Fruit fly (Drosophila melanogaster) whole organism, adult: ENCODE measurements around the gene tfc.

Experiments used
- CG11617 ChIP-seq: fragments of 200-800 bp; sonication (Bioruptor generic); optimal IDR thresholded peaks from 2 replicates; lab custom pipeline; 2017; ENCODE audit warnings: mild to moderate bottlenecking, missing biosample characterization, missing genetic modification reagents, missing genetic modification characterization
- CG12768 ChIP-seq: fragments of 200-800 bp; sonication (Bioruptor generic); optimal IDR thresholded peaks from 2 replicates; lab custom pipeline; 2017; ENCODE audit warnings: missing biosample characterization, missing genetic modification characterization, mild to moderate bottlenecking, moderate library complexity, missing genetic modification reagents
- CG14711 ChIP-seq: fragments of 200-800 bp; sonication (Bioruptor generic); optimal IDR thresholded peaks from 2 replicates; lab custom pipeline; 2018; ENCODE audit warnings: missing biosample characterization, mild to moderate bottlenecking, missing genetic modification characterization, moderate library complexity
- CG1620 ChIP-seq: fragments of 200-800 bp; sonication (Bioruptor generic); optimal IDR thresholded peaks from 2 replicates; lab custom pipeline; 2016; ENCODE audit warnings: missing biosample characterization, missing genetic modification characterization
- CG33017 ChIP-seq: fragments of 200-800 bp; sonication (Bioruptor generic); optimal IDR thresholded peaks from 2 replicates; lab custom pipeline; 2018; ENCODE audit warnings: missing biosample characterization, mild to moderate bottlenecking, missing genetic modification characterization, moderate library complexity
- CG5204 ChIP-seq: fragments of 200-800 bp; sonication (Bioruptor generic); optimal IDR thresholded peaks from 2 replicates; lab custom pipeline; 2016; ENCODE audit warnings: missing biosample characterization, missing genetic modification characterization
- CG7045 ChIP-seq: fragments of 200-800 bp; sonication (Bioruptor generic); optimal IDR thresholded peaks from 2 replicates; lab custom pipeline; 2017; ENCODE audit warnings: missing biosample characterization, mild to moderate bottlenecking, missing genetic modification characterization
- CG7101 ChIP-seq: fragments of 200-800 bp; sonication (Bioruptor generic); optimal IDR thresholded peaks from 2 replicates; lab custom pipeline; 2018; ENCODE audit warnings: missing biosample characterization, mild to moderate bottlenecking, missing genetic modification characterization, moderate library complexity
- Clk ChIP-seq: fragments of 200-800 bp; sonication (Bioruptor generic); optimal IDR thresholded peaks from 2 replicates; lab custom pipeline; 2017; ENCODE audit warnings: missing biosample characterization, missing genetic modification characterization
- Crg-1 ChIP-seq: fragments of 200-800 bp; sonication (Bioruptor generic); optimal IDR thresholded peaks from 2 replicates; lab custom pipeline; 2016; ENCODE audit warnings: missing biosample characterization, missing genetic modification characterization
- Hr96 ChIP-seq: fragments of 200-800 bp; sonication (Bioruptor generic); optimal IDR thresholded peaks from 2 replicates; lab custom pipeline; 2016; ENCODE audit warnings: missing biosample characterization, missing genetic modification characterization
- Mnt ChIP-seq: fragments of 200-800 bp; sonication (Bioruptor generic); optimal IDR thresholded peaks from 2 replicates; lab custom pipeline; 2016; ENCODE audit warnings: missing biosample characterization, mild to moderate bottlenecking, missing genetic modification characterization
- bab1 ChIP-seq: fragments of 200-800 bp; sonication (Bioruptor generic); optimal IDR thresholded peaks from 3 replicates; lab custom pipeline; 2019; ENCODE audit warnings: missing biosample characterization, mild to moderate bottlenecking, missing genetic modification characterization, moderate library complexity
- cic ChIP-seq: fragments of 200-800 bp; sonication (Bioruptor generic); optimal IDR thresholded peaks from 2 replicates; lab custom pipeline; 2017; ENCODE audit warnings: missing biosample characterization, mild to moderate bottlenecking, missing genetic modification characterization, moderate library complexity
- cnc ChIP-seq, 2 experiments: fragments of >200 bp; optimal IDR thresholded peaks; 2 replicates each; lab custom pipeline; 2017
- kay ChIP-seq: fragments of 200-800 bp; sonication (Bioruptor generic); peaks from one replicate; lab custom pipeline; 2016; ENCODE audit warnings: missing biosample characterization, missing genetic modification characterization, borderline replicate concordance
- ovo ChIP-seq: fragments of 200-800 bp; sonication (Bioruptor generic); optimal IDR thresholded peaks from 2 replicates; lab custom pipeline; 2016; ENCODE audit warnings: missing biosample characterization, missing genetic modification characterization
- pad ChIP-seq: fragments of 200-800 bp; sonication (Bioruptor generic); optimal IDR thresholded peaks from 3 replicates; lab custom pipeline; 2017; ENCODE audit warnings: missing biosample characterization, missing genetic modification characterization, mild to moderate bottlenecking, moderate library complexity, missing genetic modification reagents
- tj ChIP-seq: fragments of 200-800 bp; sonication (Bioruptor generic); optimal IDR thresholded peaks from 3 replicates; lab custom pipeline; 2017; ENCODE audit warnings: missing biosample characterization, mild to moderate bottlenecking, missing genetic modification characterization, moderate library complexity
- toe ChIP-seq: fragments of 200-800 bp; sonication (Bioruptor generic); optimal IDR thresholded peaks from 2 replicates; lab custom pipeline; 2016; ENCODE audit warnings: missing biosample characterization, missing genetic modification characterization

Gene tfc

dm6 chr3L:1256061-1256780 lies at the start of gene tfc:
tfc (plus strand) TSS chr3L:1256449.
- TF ChIP-seq tj (no peak), Hr96 (no peak), ovo (no peak), cnc (optimal IDR thresholded peaks at IDR 0.05; lab: Kevin White, UChicago) (no peak), Clk (GFP tag; lab: Kevin White, UChicago) (no peak), Crg-1 (GFP tag; lab: Kevin White, UChicago) (no peak), CG7045 (GFP tag; lab: Kevin White, UChicago) (no peak), pad (no peak), CG14711 (tag; lab: Kevin White, UChicago) (no peak), kay (GFP tag; lab: Kevin White, UChicago) (no peak), bab1 (GFP tag; lab: Kevin White, UChicago) (no peak), CG1620 (GFP tag; lab: Kevin White, UChicago) (no peak), CG33017 (tag; lab: Kevin White, UChicago) (no peak), CG12768 (GFP tag; lab: Kevin White, UChicago) (no peak), CG11617 (no peak), cic (no peak), CG5204 (no peak), toe (GFP tag; lab: Kevin White, UChicago) (no peak), CG7101 (no peak)

dm6 chr3L:1206682-1207421 lies 49.4 kb upstream of the tfc start, which contains the start of gene LysB:
LysB (plus strand) TSS chr3L:1207371.
- TF ChIP-seq tj: no peak

dm6 chr3L:1208206-1208605 lies 48.0 kb upstream of the tfc start:
- TF ChIP-seq CG14711 (tag; lab: Kevin White, UChicago) (no peak), CG11617 (no peak), CG7101 (no peak), CG5204 (no peak), CG12768 (GFP tag; lab: Kevin White, UChicago) (no peak), ovo (no peak), Mnt (GFP tag; lab: Kevin White, UChicago) (no peak), Clk (GFP tag; lab: Kevin White, UChicago) (no peak), Hr96 (no peak), cic (no peak), tj (no peak), pad (no peak), Crg-1 (GFP tag; lab: Kevin White, UChicago) (no peak), kay (GFP tag; lab: Kevin White, UChicago) (no peak), bab1 (GFP tag; lab: Kevin White, UChicago) (no peak)

dm6 chr3L:1211096-1211495 lies 45.2 kb upstream of the tfc start, which contains the start of gene LysD:
LysD (minus strand) TSS chr3L:1211196.
- TF ChIP-seq bab1 (GFP tag; lab: Kevin White, UChicago) (no peak), Mnt (GFP tag; lab: Kevin White, UChicago) (no peak), CG11617 (no peak), CG5204 (no peak), pad (no peak), CG12768 (GFP tag; lab: Kevin White, UChicago) (no peak), CG14711 (tag; lab: Kevin White, UChicago) (no peak), Clk (GFP tag; lab: Kevin White, UChicago) (no peak), Crg-1 (GFP tag; lab: Kevin White, UChicago) (no peak), toe (GFP tag; lab: Kevin White, UChicago) (no peak), CG33017 (tag; lab: Kevin White, UChicago) (no peak), tj (no peak), CG7101 (no peak), Hr96 (no peak)

- TF ChIP-seq Hr96: no peak
- no peak for TF ChIP-seq CG33017 (tag; lab: Kevin White, UChicago)
- no peak for TF ChIP-seq CG14711 (tag; lab: Kevin White, UChicago)
- no peak for TF ChIP-seq CG5204
- TF ChIP-seq kay (GFP tag; lab: Kevin White, UChicago): no peak
- TF ChIP-seq Mnt (GFP tag; lab: Kevin White, UChicago): no peak
- no peak for TF ChIP-seq CG7101
- TF ChIP-seq cnc (optimal IDR thresholded peaks at IDR 0.05; lab: Kevin White, UChicago): no peak
- no peak for TF ChIP-seq CG1620 (GFP tag; lab: Kevin White, UChicago)
- no peak for TF ChIP-seq pad
- TF ChIP-seq toe (GFP tag; lab: Kevin White, UChicago): no peak
- TF ChIP-seq ovo: no peak
- no peak for TF ChIP-seq cic
- no peak for TF ChIP-seq tj
- no peak for TF ChIP-seq CG12768 (GFP tag; lab: Kevin White, UChicago)
- no peak for TF ChIP-seq Clk (GFP tag; lab: Kevin White, UChicago)
- TF ChIP-seq bab1 (GFP tag; lab: Kevin White, UChicago): no peak
- TF ChIP-seq CG11617: no peak
- no peak for TF ChIP-seq Crg-1 (GFP tag; lab: Kevin White, UChicago)
Measured at dm6 chr3L:1212113-1212512, 44.1 kb upstream of the tfc start.

dm6 chr3L:1212571-1212970 lies 43.7 kb upstream of the tfc start, which contains the start of gene LysE:
LysE (plus strand) TSS chr3L:1212827.
- no peak for TF ChIP-seq kay (GFP tag; lab: Kevin White, UChicago)
- no peak for TF ChIP-seq bab1 (GFP tag; lab: Kevin White, UChicago)
- no peak for TF ChIP-seq CG33017 (tag; lab: Kevin White, UChicago)
- TF ChIP-seq cnc (optimal IDR thresholded peaks at IDR 0.05; lab: Kevin White, UChicago): no peak
- no peak for TF ChIP-seq CG14711 (tag; lab: Kevin White, UChicago)
- no peak for TF ChIP-seq cic
- TF ChIP-seq CG12768 (GFP tag; lab: Kevin White, UChicago): no peak
- TF ChIP-seq CG1620 (GFP tag; lab: Kevin White, UChicago): no peak
- no peak for TF ChIP-seq pad
- no peak for TF ChIP-seq Hr96
- no peak for TF ChIP-seq CG11617
- no peak for TF ChIP-seq Crg-1 (GFP tag; lab: Kevin White, UChicago)
- no peak for TF ChIP-seq tj
- no peak for TF ChIP-seq Clk (GFP tag; lab: Kevin White, UChicago)
- TF ChIP-seq CG7101: no peak
- TF ChIP-seq CG7045 (GFP tag; lab: Kevin White, UChicago): no peak
